Worm (Caenorhabditis elegans) whole organism, L2 larva: Measurements from ENCODE around the gene tre-2.
"Not testable (repeated sequence)": the region's sequence is repeated elsewhere in the genome, so short reads cannot be mapped to it uniquely, and the experiment has no call there.

ENCODE experiments used
- alr-1 ChIP-seq: fragments of 150-350 bp; optimal IDR thresholded peaks from 2 replicates; lab custom pipeline; 2014; ENCODE audit warnings: missing biosample characterization, missing genetic modification characterization
- ama-1 ChIP-seq: fragments of 150-350 bp; optimal IDR thresholded peaks from 2 replicates; lab custom pipeline; 2018; ENCODE audit warnings: inconsistent platforms
- blmp-1 ChIP-seq: sonication (generic microtip); optimal IDR thresholded peaks from 2 replicates; lab custom pipeline; 2017; ENCODE audit warnings: missing genetic modification characterization, mild to moderate bottlenecking, missing compliant biosample characterization, antibody characterized with exemption, moderate library complexity; ENCODE audit not compliant: insufficient read depth
- elt-3 ChIP-seq: sonication (generic microtip); optimal IDR thresholded peaks from 2 replicates; lab custom pipeline; 2017; ENCODE audit warnings: missing biosample characterization, missing genetic modification characterization
- fos-1 ChIP-seq: fragments of 150-350 bp; optimal IDR thresholded peaks from 2 replicates; lab custom pipeline; 2014; ENCODE audit warnings: missing biosample characterization, missing genetic modification characterization
- mab-5 ChIP-seq: fragments of 150-350 bp; optimal IDR thresholded peaks from 2 replicates; lab custom pipeline; 2014; ENCODE audit warnings: missing biosample characterization, missing genetic modification characterization
- mbf-1 ChIP-seq: sonication (generic microtip); optimal IDR thresholded peaks from 2 replicates; lab custom pipeline; 2017; ENCODE audit warnings: missing biosample characterization, missing genetic modification characterization
- nhr-10 ChIP-seq: sonication (generic microtip); optimal IDR thresholded peaks from 2 replicates; lab custom pipeline; 2017; ENCODE audit warnings: missing biosample characterization, missing genetic modification characterization
- nhr-23 ChIP-seq: fragments of 150-350 bp; optimal IDR thresholded peaks from 2 replicates; lab custom pipeline; 2014; ENCODE audit warnings: missing biosample characterization, missing genetic modification reagents, missing genetic modification characterization
- nhr-6 ChIP-seq: fragments of 150-350 bp; optimal IDR thresholded peaks from 2 replicates; lab custom pipeline; 2014; ENCODE audit warnings: missing biosample characterization, missing genetic modification characterization
- sem-4 ChIP-seq: fragments of 150-350 bp; optimal IDR thresholded peaks from 2 replicates; lab custom pipeline; 2014; ENCODE audit warnings: missing biosample characterization, missing genetic modification reagents, missing genetic modification characterization
- sma-3 ChIP-seq: sonication (generic microtip); optimal IDR thresholded peaks from 2 replicates; lab custom pipeline; 2016; ENCODE audit warnings: missing genetic modification reagents, missing genetic modification characterization, missing compliant biosample characterization
- sma-9 ChIP-seq, 2 experiments: fragments of 150-350 bp in 1 of 2; sonication (generic microtip) in 1 of 2; optimal IDR thresholded peaks; 2 replicates each; lab custom pipeline; 2014 to 2016; ENCODE audit warnings: missing genetic modification characterization in 2 of 2, mild to moderate bottlenecking in 1 of 2, missing biosample characterization in 1 of 2, missing compliant biosample characterization in 1 of 2, missing genetic modification reagents in 1 of 2, moderate library complexity in 1 of 2
- unc-55 ChIP-seq: fragments of 150-350 bp; sonication (generic microtip); optimal IDR thresholded peaks from 3 replicates; lab custom pipeline; 2014; ENCODE audit warnings: missing biosample characterization, missing genetic modification reagents, missing genetic modification characterization
- ztf-1 ChIP-seq: fragments of 200-800 bp; sonication (Bioruptor generic); conservative IDR thresholded peaks from 2 replicates; pipeline ENCODE4 v1.3.6; 2022; ENCODE audit warnings: missing genetic modification characterization, missing compliant biosample characterization
- ztf-11 ChIP-seq: sonication (generic microtip); optimal IDR thresholded peaks from 2 replicates; lab custom pipeline; 2017; ENCODE audit warnings: missing biosample characterization, missing genetic modification characterization
- ztf-4 ChIP-seq: fragments of 150-350 bp; optimal IDR thresholded peaks from 2 replicates; lab custom pipeline; 2014; ENCODE audit warnings: missing biosample characterization, missing genetic modification characterization

The tre-2 gene

DNA sequence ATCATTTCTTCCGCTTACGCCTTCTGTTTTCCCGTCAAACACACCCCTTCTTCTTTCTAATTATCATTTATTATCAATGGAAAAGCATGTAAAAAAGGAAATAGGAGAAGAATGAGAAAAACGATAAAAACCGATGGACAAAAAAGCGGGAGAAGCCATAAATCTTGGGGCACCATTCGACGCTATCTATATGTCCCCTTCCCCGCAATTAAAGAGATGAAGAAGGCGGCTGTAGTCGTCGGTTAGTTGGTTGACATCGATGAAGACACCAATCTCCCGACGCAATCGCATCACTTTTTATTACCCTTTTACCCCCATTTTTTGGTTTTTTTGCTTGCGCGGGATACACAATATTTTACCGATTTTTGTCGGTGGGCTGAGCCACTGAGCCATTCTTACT lies 49.6 kb downstream of the tre-2 start:
- TF ChIP-seq sma-9 (GFP tag; optimal IDR thresholded peaks at IDR 0.05; lab: Kevin White, UChicago), result no peak
- TF ChIP-seq sma-9 (tag; optimal IDR thresholded peaks at IDR 0.05; lab: Kevin White, UChicago), result no peak
- no peak for TF ChIP-seq nhr-6
- no peak for TF ChIP-seq elt-3 (tag; lab: Kevin White, UChicago)
- TF ChIP-seq sma-3 (GFP tag; lab: Kevin White, UChicago), result no peak
- TF ChIP-seq sem-4 (tag; lab: Kevin White, UChicago), result peak; percentile 25
- TF ChIP-seq ztf-1, result no peak
- no peak for TF ChIP-seq ztf-11
- peak; percentile 84 for TF ChIP-seq mab-5 (tag; lab: Kevin White, UChicago)
- no peak for TF ChIP-seq blmp-1 (tag; lab: Kevin White, UChicago)
- TF ChIP-seq nhr-23 (tag; lab: Kevin White, UChicago), result no peak
- no peak for TF ChIP-seq alr-1 (tag; lab: Kevin White, UChicago)

DNA sequence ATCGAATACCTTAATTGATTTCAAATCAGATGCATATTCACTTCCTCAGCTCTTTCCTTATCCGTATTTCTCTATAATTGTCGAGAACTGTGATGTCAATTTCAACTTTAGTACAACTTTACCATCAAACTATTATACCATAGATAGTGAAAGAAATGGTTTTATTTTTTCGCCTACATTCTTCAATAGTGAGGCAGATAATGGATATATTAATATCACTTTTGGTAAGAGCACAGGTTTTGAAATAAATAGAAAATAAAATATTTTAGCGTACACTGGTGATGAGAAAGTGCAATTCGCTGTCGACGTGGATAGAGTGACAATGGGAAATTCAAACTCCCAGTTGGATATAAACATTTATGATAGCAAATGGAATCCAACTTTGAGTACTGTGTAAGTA lies 51.0 kb downstream of the tre-2 start:
- TF ChIP-seq ztf-4, result no peak

ce11 chrIV:6829902-6830301 lies 53.3 kb downstream of the tre-2 start, which contains the start of gene H20E11.1:
H20E11.1 (plus strand) TSS chrIV:6830145.
- TF ChIP-seq fos-1 (tag; lab: Kevin White, UChicago) (peak; percentile 94), nhr-10 (tag; lab: Kevin White, UChicago) (no peak), unc-55 (no peak)

ce11 chrIV:6827477-6827876 lies 55.8 kb downstream of the tre-2 start, which contains the start of gene H20E11.2:
H20E11.2 (plus strand) TSS chrIV:6827777.
- not testable (repeated sequence) for TF ChIP-seq ama-1; mbf-1 (tag; lab: Kevin White, UChicago); nhr-6
